Fruit fly (Drosophila melanogaster): ENCODE results near the gene CG10859.

CG10859 gene

DNA sequence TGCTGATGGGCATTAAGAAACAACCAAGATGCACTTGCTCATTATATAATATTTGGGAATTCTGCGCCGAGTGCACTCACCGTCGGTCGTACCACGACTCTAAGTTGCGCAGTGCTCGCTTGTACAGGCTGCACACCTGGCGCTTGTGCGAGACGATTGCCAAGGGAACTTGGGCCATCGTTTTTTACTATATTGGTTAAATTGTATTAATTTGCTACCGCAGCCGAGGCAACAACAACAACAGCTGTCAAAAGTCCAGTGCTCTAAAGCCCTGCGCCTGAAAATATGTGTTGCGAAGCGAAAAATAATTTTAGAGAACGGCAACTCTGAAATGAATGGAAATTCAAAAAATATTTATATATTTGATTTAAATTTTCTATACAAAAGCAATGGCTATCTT, 27.7 kb downstream of the CG10859 start, which contains the start of gene ND-B22 (continued):
- TF ChIP-seq CG10147 (GFP tag; optimal IDR thresholded peaks at IDR 0.05) = peak; percentile 17
- no peak for TF ChIP-seq Sin3A (optimal IDR thresholded peaks at IDR 0.05)
- peak; percentile 27 to 97 for TF ChIP-seq Pdp1 (GFP tag; optimal IDR thresholded peaks at IDR 0.05)
- TF ChIP-seq Taf1 (GFP tag; IDR thresholded peaks at IDR 0.05) = no peak
- no peak for TF ChIP-seq Jarid2 (GFP tag; optimal IDR thresholded peaks at IDR 0.05)
- TF ChIP-seq seq (GFP tag; IDR thresholded peaks at IDR 0.05) = no peak
- peak; percentile 27 for TF ChIP-seq CG18262 (tag; optimal IDR thresholded peaks at IDR 0.05)
- no peak for TF ChIP-seq gcm2 (GFP tag; optimal IDR thresholded peaks at IDR 0.05)
- peak; percentile 43 for TF ChIP-seq CG30020 (tag; optimal IDR thresholded peaks at IDR 0.05)
- no peak for TF ChIP-seq CG10274 (GFP tag; optimal IDR thresholded peaks at IDR 0.05)
- TF ChIP-seq CG1647 (GFP tag; optimal IDR thresholded peaks at IDR 0.05) = peak; percentile 54
- no peak for TF ChIP-seq CG2889 (GFP tag; IDR thresholded peaks at IDR 0.05)
- TF ChIP-seq CG2712 (tag; optimal IDR thresholded peaks at IDR 0.05) = peak; percentile 42
- peak; percentile 57 for TF ChIP-seq lab (GFP tag; optimal IDR thresholded peaks at IDR 0.05)
- TF ChIP-seq Med (GFP tag) = peak; percentile 88
- no peak for TF ChIP-seq Oaz (GFP tag; IDR thresholded peaks at IDR 0.05)
- TF ChIP-seq H2.0 (GFP tag; IDR thresholded peaks at IDR 0.05) = peak; percentile 50
- peak; percentile 38 for TF ChIP-seq Hmr (GFP tag; optimal IDR thresholded peaks at IDR 0.05)
- 0 out of 2 replicates have a peak, but pooled peaks have one; percentile 25 for TF ChIP-seq Scr (GFP tag; IDR thresholded peaks at IDR 0.05; ENCODE audit: partially characterized antibody)
- peak; percentile 35 for TF ChIP-seq Rx (GFP tag; IDR thresholded peaks at IDR 0.05)
- peak; percentile 32 for TF ChIP-seq CG3995 (GFP tag; optimal IDR thresholded peaks at IDR 0.05)
- TF ChIP-seq CG15011 (GFP tag; optimal IDR thresholded peaks at IDR 0.05) = no peak
- TF ChIP-seq HLH4C (GFP tag; IDR thresholded peaks at IDR 0.05; ENCODE audit: partially characterized antibody) = no peak
- TF ChIP-seq CG5953 (GFP tag; IDR thresholded peaks at IDR 0.05) = no peak
- peak; percentile 69 for TF ChIP-seq caup (GFP tag; optimal IDR thresholded peaks at IDR 0.05; ENCODE audit: severe bottlenecking)
- peak; percentile 5 for TF ChIP-seq tup (GFP tag; optimal IDR thresholded peaks at IDR 0.05)
- TF ChIP-seq al (GFP tag; IDR thresholded peaks at IDR 0.05) = no peak
- TF ChIP-seq GATAe (GFP tag; conservative IDR thresholded peaks at IDR 0.05) = no peak
- TF ChIP-seq Hmx (GFP tag; optimal IDR thresholded peaks at IDR 0.05) = no peak
- TF ChIP-seq Ssrp (tag; optimal IDR thresholded peaks at IDR 0.05) = peak; percentile 6
- TF ChIP-seq hkb (optimal IDR thresholded peaks at IDR 0.05) = no peak
- TF ChIP-seq hkb (GFP tag; IDR thresholded peaks at IDR 0.05) = peak; percentile 34; the same call in 1 of the 2 replicates
- TF ChIP-seq CG14667 (GFP tag; IDR thresholded peaks at IDR 0.05) = no peak
- no peak for TF ChIP-seq CG11560 (tag; IDR thresholded peaks at IDR 0.05)
- TF ChIP-seq Neu2 (GFP tag; optimal IDR thresholded peaks at IDR 0.05; ENCODE audit: borderline replicate concordance) = no peak
- TF ChIP-seq NfI (GFP tag; optimal IDR thresholded peaks at IDR 0.05) = peak; percentile 68
- TF ChIP-seq CG11093 (GFP tag; IDR thresholded peaks at IDR 0.05) = no peak
- TF ChIP-seq Nf-YC (tag; optimal IDR thresholded peaks at IDR 0.05) = peak; percentile 47
- peak; percentile 46 for TF ChIP-seq ind (GFP tag; optimal IDR thresholded peaks at IDR 0.05)
- no peak for TF ChIP-seq MTF-1 (GFP tag; optimal IDR thresholded peaks at IDR 0.05; ENCODE audit: borderline replicate concordance)
- TF ChIP-seq CG9817 (tag; optimal IDR thresholded peaks at IDR 0.05) = peak; percentile 40
- TF ChIP-seq Fer1 (GFP tag; optimal IDR thresholded peaks at IDR 0.05) = peak; percentile 61
- TF ChIP-seq Dip3 (GFP tag; optimal IDR thresholded peaks at IDR 0.05) = peak; percentile 61
- TF ChIP-seq CG4854 (GFP tag; optimal IDR thresholded peaks at IDR 0.05) = no peak
- no peak for TF ChIP-seq ab (GFP tag; optimal IDR thresholded peaks at IDR 0.05)
- no peak for TF ChIP-seq cg (GFP tag; optimal IDR thresholded peaks at IDR 0.05)
- TF ChIP-seq Lpt (GFP tag; optimal IDR thresholded peaks at IDR 0.05) = no peak
- TF ChIP-seq D19B (GFP tag; optimal IDR thresholded peaks at IDR 0.05) = peak; percentile 26
- TF ChIP-seq dpn (GFP tag; optimal IDR thresholded peaks at IDR 0.05) = peak; percentile 38 to 51
- no peak for TF ChIP-seq kni (GFP tag; optimal IDR thresholded peaks at IDR 0.05)
- TF ChIP-seq Dad (GFP tag; optimal IDR thresholded peaks at IDR 0.05) = peak; percentile 50
- peak; percentile 64 for TF ChIP-seq sens (GFP tag)

Measured in whole organism, embryonic.